Worm (Caenorhabditis elegans): ENCODE results near the gene F42G4.7.
A peak's percentile ranks its signal among the peaks of the same experiment; 100 is the strongest.

F42G4.7 gene

DNA sequence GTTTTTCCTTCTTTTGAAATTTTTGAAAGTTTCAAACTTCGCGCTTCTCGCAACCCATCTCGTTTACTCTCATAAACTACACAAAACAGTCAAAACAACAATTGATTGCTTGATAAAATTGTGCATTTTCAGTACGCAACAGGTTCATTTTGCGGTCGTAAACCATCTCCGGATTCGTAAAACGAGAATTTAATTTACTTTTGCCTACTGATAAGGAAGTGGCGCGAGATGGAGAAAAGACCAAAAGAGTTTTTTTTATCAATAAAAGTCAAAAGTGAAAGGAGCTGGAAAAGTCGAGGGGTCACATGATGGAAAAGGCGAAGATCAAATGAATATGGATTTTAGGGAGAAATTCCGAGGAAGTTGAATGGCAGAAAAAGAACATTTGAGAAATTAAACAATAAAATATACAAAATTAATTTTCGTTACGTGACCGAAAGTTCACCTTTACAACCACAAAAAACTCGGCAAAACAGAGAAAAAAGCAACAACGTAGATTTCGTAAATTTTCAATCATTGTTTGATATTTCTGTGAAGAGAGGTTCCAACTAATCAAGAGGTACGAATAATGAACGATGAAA is 31.8 kb upstream of the F42G4.7 start, which contains the start of gene F42G4.6 (continued):
- no peak for TF ChIP-seq sdz-12 (GFP tag; optimal IDR thresholded peaks at IDR 0.05)

DNA sequence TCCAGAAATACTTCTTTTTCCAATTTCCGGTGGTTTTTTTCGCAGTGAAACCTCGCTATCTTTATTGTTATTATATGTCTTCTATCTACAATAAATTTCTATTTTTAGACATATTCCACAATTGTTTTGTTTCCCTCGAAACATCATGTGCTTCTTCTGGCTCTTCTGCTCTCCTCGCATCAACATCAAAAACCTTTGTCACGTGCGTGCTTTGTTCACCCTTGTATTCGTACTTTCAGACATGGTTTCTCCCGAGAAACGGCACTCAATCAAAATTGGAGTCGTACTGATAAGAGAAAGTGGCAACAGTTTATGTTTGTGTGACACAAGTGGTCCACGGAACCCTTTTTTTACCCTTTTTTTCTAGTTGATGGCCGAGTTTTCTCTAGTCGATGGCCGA is 30.7 kb upstream of the F42G4.7 start:
- peak; percentile 70 for TF ChIP-seq hlh-30 (tag; optimal IDR thresholded peaks at IDR 0.05; ENCODE audit: insufficient read depth)
- peak in 1 of 2 experiments; percentile 84 for TF ChIP-seq daf-16 (GFP tag; optimal IDR thresholded peaks at IDR 0.05)
- peak; percentile 99 for TF ChIP-seq daf-16 (tag; optimal IDR thresholded peaks at IDR 0.05)
- peak; percentile 45; the same call in 1 of the 2 replicates for TF ChIP-seq mxl-2 (GFP tag; conservative IDR thresholded peaks at IDR 0.05)
- TF ChIP-seq ZK546.5 (tag; optimal IDR thresholded peaks at IDR 0.05) = no peak
- TF ChIP-seq R02D3.7 (tag; optimal IDR thresholded peaks at IDR 0.05) = no peak
- peak in 1 of 2 experiments; percentile 27 for TF ChIP-seq hif-1 (tag; optimal IDR thresholded peaks at IDR 0.05)
- no peak for TF ChIP-seq mxl-3 (GFP tag; optimal IDR thresholded peaks at IDR 0.05)
- TF ChIP-seq nhr-48 (tag; optimal IDR thresholded peaks at IDR 0.05) = peak; percentile 87
- TF ChIP-seq zfp-3 (GFP tag; conservative IDR thresholded peaks at IDR 0.05) = 0 out of 2 replicates have a peak, but pooled peaks have one; percentile 39
- 0 out of 2 replicates have a peak, but pooled peaks have one; percentile 15 for TF ChIP-seq pha-4 (GFP tag; IDR thresholded peaks at IDR 0.05)
- TF ChIP-seq pha-4 (tag; optimal IDR thresholded peaks at IDR 0.05) = no peak
- 0 out of 2 replicates have a peak, but pooled peaks have one; percentile 52 for TF ChIP-seq mdt-29 (GFP tag; IDR thresholded peaks at IDR 0.05)
- TF ChIP-seq tra-1 (GFP tag; IDR thresholded peaks at IDR 0.05) = peak; percentile 78
- peak; percentile 97 for TF ChIP-seq php-3 (GFP tag; IDR thresholded peaks at IDR 0.05)
- peak in 1 of 2 experiments; percentile 67 for TF ChIP-seq mdl-1 (tag; optimal IDR thresholded peaks at IDR 0.05)
- TF ChIP-seq dve-1 (tag; optimal IDR thresholded peaks at IDR 0.05; ENCODE audit: insufficient read depth) = peak; percentile 94
- TF ChIP-seq lin-38 (GFP tag; IDR thresholded peaks at IDR 0.05) = peak; percentile 11; the same call in 1 of the 2 replicates
- peak; percentile 80 for TF ChIP-seq nhr-102 (tag; optimal IDR thresholded peaks at IDR 0.05)
- no peak for TF ChIP-seq Y5F2A.4 (GFP tag; optimal IDR thresholded peaks at IDR 0.05)
- TF ChIP-seq dmd-6 (GFP tag; IDR thresholded peaks at IDR 0.05) = peak; percentile 93
- TF ChIP-seq ceh-28 (tag; optimal IDR thresholded peaks at IDR 0.05) = no peak
- TF ChIP-seq lin-1 (GFP tag; IDR thresholded peaks at IDR 0.05) = peak; percentile 86
- peak; percentile 9 for TF ChIP-seq lin-13 (GFP tag; optimal IDR thresholded peaks at IDR 0.05)
- peak; percentile 27 for TF ChIP-seq mep-1 (tag; optimal IDR thresholded peaks at IDR 0.05)
- no peak for TF ChIP-seq set-16 (GFP tag; IDR thresholded peaks at IDR 0.05)
- no peak for TF ChIP-seq Y105C5A.15 (GFP tag; IDR thresholded peaks at IDR 0.05)
- TF ChIP-seq nhr-28 (tag; optimal IDR thresholded peaks at IDR 0.05) = peak; percentile 91
- peak; percentile 78 for TF ChIP-seq pqm-1 (tag; optimal IDR thresholded peaks at IDR 0.05)
- no peak for TF ChIP-seq snpc-1.2 (GFP tag; IDR thresholded peaks at IDR 0.05)
- TF ChIP-seq lim-7 (GFP tag; IDR thresholded peaks at IDR 0.05) = no peak
- no peak for TF ChIP-seq nhr-237 (tag; optimal IDR thresholded peaks at IDR 0.05)
- TF ChIP-seq F49E8.2 (tag; optimal IDR thresholded peaks at IDR 0.05; ENCODE audit: borderline replicate concordance) = no peak
- peak; percentile 71 for TF ChIP-seq ceh-20 (GFP tag; IDR thresholded peaks at IDR 0.05)
- TF ChIP-seq unc-62 (GFP tag; optimal IDR thresholded peaks at IDR 0.05 in 1 of 2) = peak in 1 of 2 experiments; percentile 92
- no peak for TF ChIP-seq unc-62 (tag; optimal IDR thresholded peaks at IDR 0.05)
- peak; percentile 90 for TF ChIP-seq hlh-11 (tag; optimal IDR thresholded peaks at IDR 0.05)
- TF ChIP-seq mes-2 (tag; optimal IDR thresholded peaks at IDR 0.05; ENCODE audit: poor library complexity, severe bottlenecking) = peak; percentile 8
- no peak for TF ChIP-seq ztf-11 (tag; optimal IDR thresholded peaks at IDR 0.05)
- TF ChIP-seq rbr-2 (tag; optimal IDR thresholded peaks at IDR 0.05) = no peak
- peak; percentile 55 for TF ChIP-seq nhr-77 (tag; optimal IDR thresholded peaks at IDR 0.05)
- TF ChIP-seq ctbp-1 (GFP tag; IDR thresholded peaks at IDR 0.05) = no peak
- peak; percentile 15; the same call in 1 of the 2 replicates for TF ChIP-seq saeg-2 (GFP tag; IDR thresholded peaks at IDR 0.05)
- TF ChIP-seq T26A8.4 (GFP tag; IDR thresholded peaks at IDR 0.05) = no peak
- peak; percentile 11 for TF ChIP-seq nhr-10 (tag; optimal IDR thresholded peaks at IDR 0.05)
